Worm (Caenorhabditis elegans): ENCODE measurements around the gene nhr-228.
"Not testable (repeated sequence)": the region's sequence is repeated elsewhere in the genome, so short reads cannot be mapped to it uniquely, and the experiment has no call there.

Gene nhr-228

ce11 chrV:2244751-2245150, 36.8 kb upstream of the nhr-228 start, which contains the start of gene cyp-33C5:
cyp-33C5 (plus strand) TSS chrV:2245004.
- no peak for TF ChIP-seq hlh-6 (tag; optimal IDR thresholded peaks at IDR 0.05)
- no peak for TF ChIP-seq mec-3 (tag; optimal IDR thresholded peaks at IDR 0.05; ENCODE audit: borderline replicate concordance)
- TF ChIP-seq unc-3 (GFP tag; conservative IDR thresholded peaks at IDR 0.05): no peak
- TF ChIP-seq unc-3 (tag; optimal IDR thresholded peaks at IDR 0.05): no peak
- no peak for TF ChIP-seq pag-3 (tag; optimal IDR thresholded peaks at IDR 0.05; ENCODE audit: borderline replicate concordance)
- TF ChIP-seq rnt-1 (tag; optimal IDR thresholded peaks at IDR 0.05): no peak

ce11 chrV:2249310-2249709, 32.2 kb upstream of the nhr-228 start, which contains the start of gene cyp-33C6:
cyp-33C6 (minus strand) TSS chrV:2249410.
- TF ChIP-seq ceh-34 (tag; optimal IDR thresholded peaks at IDR 0.05) (no peak), C08G9.2 (tag; optimal IDR thresholded peaks at IDR 0.05) (no peak), sdc-2 (tag; optimal IDR thresholded peaks at IDR 0.05) (no peak), unc-42 (tag; optimal IDR thresholded peaks at IDR 0.05) (no peak), madf-2 (tag; optimal IDR thresholded peaks at IDR 0.05) (no peak), gmeb-2 (tag; optimal IDR thresholded peaks at IDR 0.05) (no peak)

- TF ChIP-seq unc-86 (tag; optimal IDR thresholded peaks at IDR 0.05): no peak
- no peak for TF ChIP-seq elt-4 (tag; optimal IDR thresholded peaks at IDR 0.05)
- TF ChIP-seq ets-4 (tag; optimal IDR thresholded peaks at IDR 0.05): no peak
- TF ChIP-seq ztf-16 (tag; optimal IDR thresholded peaks at IDR 0.05): no peak
Measured at ce11 chrV:2250126-2250590, 31.4 kb upstream of the nhr-228 start, which contains the start of gene cyp-33C7. cyp-33C7 (plus strand) TSS chrV:2250540.

ce11 chrV:2251774-2252173, 29.8 kb upstream of the nhr-228 start:
- no peak for TF ChIP-seq fkh-6 (tag; optimal IDR thresholded peaks at IDR 0.05)
- no peak for TF ChIP-seq elt-2 (tag; optimal IDR thresholded peaks at IDR 0.05)
- no peak for TF ChIP-seq pqm-1 (tag; optimal IDR thresholded peaks at IDR 0.05)
- TF ChIP-seq ceh-34 (tag; optimal IDR thresholded peaks at IDR 0.05): no peak
- no peak for TF ChIP-seq ama-1 (optimal IDR thresholded peaks at IDR 0.05)
- TF ChIP-seq ttx-3 (tag; optimal IDR thresholded peaks at IDR 0.05): no peak
- no peak for TF ChIP-seq K02D7.2 (tag; optimal IDR thresholded peaks at IDR 0.05)
- no peak for TF ChIP-seq hlh-6 (tag; optimal IDR thresholded peaks at IDR 0.05)
- no peak for TF ChIP-seq tbx-7 (tag; optimal IDR thresholded peaks at IDR 0.05)
- TF ChIP-seq npax-4 (tag; optimal IDR thresholded peaks at IDR 0.05): no peak

ce11 chrV:2254553-2255124, 26.9 kb upstream of the nhr-228 start, which contains the start of gene str-253:
str-253 (minus strand) TSS chrV:2254603.
- TF ChIP-seq lin-11 (tag; optimal IDR thresholded peaks at IDR 0.05): no peak
- TF ChIP-seq ama-1 (optimal IDR thresholded peaks at IDR 0.05): no peak
- no peak for TF ChIP-seq pat-9 (tag; optimal IDR thresholded peaks at IDR 0.05)
- no peak for TF ChIP-seq hlh-15 (tag; optimal IDR thresholded peaks at IDR 0.05)
- TF ChIP-seq unc-86 (tag; optimal IDR thresholded peaks at IDR 0.05): no peak
- TF ChIP-seq pros-1 (tag; optimal IDR thresholded peaks at IDR 0.05): no peak
- no peak for TF ChIP-seq elt-4 (tag; optimal IDR thresholded peaks at IDR 0.05)

- not testable (repeated sequence) for TF ChIP-seq ceh-24 (tag; optimal IDR thresholded peaks at IDR 0.05); sox-4 (tag; optimal IDR thresholded peaks at IDR 0.05); K09A11.1 (tag; optimal IDR thresholded peaks at IDR 0.05; ENCODE audit: insufficient read depth)
Measured at ce11 chrV:2255191-2255590, 26.4 kb upstream of the nhr-228 start, which contains the start of gene F41B5.1. F41B5.1 (plus strand) TSS chrV:2255533.
